Fruit fly (Drosophila melanogaster) whole organism, pupa: ENCODE results near the gene GAA1.

Experiments
- CG12605 ChIP-seq: fragments of 200-800 bp; sonication (Bioruptor generic); IDR thresholded peaks from 2 replicates; pipeline ENCODE4 v1.3.6; 2022; ENCODE audit warnings: missing biosample characterization, missing genetic modification characterization
- CG4496 ChIP-seq: fragments of 200-800 bp; sonication (Bioruptor generic); IDR thresholded peaks from 3 replicates; pipeline ENCODE4 v1.3.6; 2022; ENCODE audit warnings: missing biosample characterization, missing genetic modification characterization
- Pif1B ChIP-seq: fragments of 200-800 bp; sonication (Bioruptor generic); optimal IDR thresholded peaks from 3 replicates; lab custom pipeline; 2016; ENCODE audit warnings: missing biosample characterization, missing genetic modification characterization

DNA sequence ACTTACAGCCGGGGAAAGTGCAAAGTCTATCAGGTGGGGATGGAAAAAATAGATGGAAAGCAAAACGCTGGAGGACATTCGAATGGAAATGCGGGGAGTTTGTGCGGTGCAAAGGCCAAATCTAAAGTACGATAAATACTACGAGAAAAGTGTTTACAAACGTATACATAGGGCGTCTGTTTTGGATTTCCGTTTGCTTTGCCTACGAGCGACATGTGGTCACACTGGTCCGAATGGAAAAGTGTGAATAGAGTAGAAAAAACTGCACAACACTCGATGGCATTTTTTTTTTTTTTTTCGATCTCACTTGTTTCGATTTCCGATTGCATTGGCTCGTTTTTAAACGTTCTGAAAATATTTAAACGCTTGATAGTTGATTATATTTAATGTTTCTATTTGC, 33.4 kb downstream of the GAA1 start:
- no peak for TF ChIP-seq CG12605
- no peak for TF ChIP-seq Pif1B
- TF ChIP-seq CG4496: no peak
